Fruit fly (Drosophila melanogaster) S2 (cell line): ENCODE measurements around the gene Ilp4.

Source experiments
- CG8478 ChIP-seq: fragments of >200 bp; optimal IDR thresholded peaks from 2 replicates; lab custom pipeline; 2018
- CTCF ChIP-seq, 2 experiments: fragments of >200 bp; optimal IDR thresholded peaks; 2 replicates each; lab custom pipeline; 2018

DNA sequence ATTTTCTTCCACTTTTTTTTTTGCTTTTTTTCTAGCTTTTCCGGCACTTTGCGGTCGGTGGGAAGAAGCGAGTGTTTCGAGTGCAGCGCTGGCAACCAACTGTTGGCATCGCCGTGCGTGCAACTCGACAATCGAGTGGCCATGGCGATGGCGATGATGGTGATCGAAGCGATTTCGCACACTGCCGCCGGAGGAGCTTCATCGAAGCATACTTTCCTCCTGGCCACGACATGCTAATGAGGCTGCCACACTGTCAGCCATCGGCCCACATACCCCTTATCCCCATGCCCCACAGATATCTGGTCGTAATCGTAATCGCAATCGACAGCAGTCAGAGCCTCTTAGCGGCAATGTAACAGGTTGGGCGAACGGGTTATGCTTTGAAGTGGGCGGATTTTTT is 6.5 kb downstream of the Ilp4 start, which contains the start of gene Zasp67:
- no peak for TF ChIP-seq CTCF (optimal IDR thresholded peaks at IDR 0.05; lab: Kevin White, UChicago)
- TF ChIP-seq CG8478 (lab: Kevin White, UChicago) = no peak
